Worm (Caenorhabditis elegans) whole organism, early embryonic: ENCODE data around the gene Y43F8C.9.
A peak's percentile ranks its signal among the peaks of the same experiment; 100 is the strongest.

Experiments used
- B0310.2 ChIP-seq: sonication (generic microtip); optimal IDR thresholded peaks from 2 replicates; lab custom pipeline; 2016; ENCODE audit warnings: mild to moderate bottlenecking, missing genetic modification characterization, missing compliant biosample characterization
- F13C5.2 ChIP-seq: sonication (generic microtip); optimal IDR thresholded peaks from 2 replicates; lab custom pipeline; 2017; ENCODE audit warnings: mild to moderate bottlenecking, missing genetic modification characterization, inconsistent platforms, missing compliant biosample characterization
- aly-1 ChIP-seq: sonication (generic microtip); optimal IDR thresholded peaks from 2 replicates; lab custom pipeline; 2016; ENCODE audit warnings: missing genetic modification characterization, missing compliant biosample characterization
- ama-1 ChIP-seq: fragments of 150-350 bp; optimal IDR thresholded peaks from 2 replicates; lab custom pipeline; 2014
- ceh-13 ChIP-seq: fragments of 200-800 bp; sonication (Bioruptor generic); optimal IDR thresholded peaks from 2 replicates; lab custom pipeline; 2018; ENCODE audit warnings: mild to moderate bottlenecking, missing genetic modification characterization, missing compliant biosample characterization
- ceh-36 ChIP-seq: sonication (generic microtip); optimal IDR thresholded peaks from 2 replicates; lab custom pipeline; 2016; ENCODE audit warnings: missing genetic modification characterization, inconsistent platforms, missing compliant biosample characterization
- ets-7 ChIP-seq: sonication (generic microtip); optimal IDR thresholded peaks from 2 replicates; lab custom pipeline; 2016; ENCODE audit warnings: missing genotype, missing genetic modification characterization, missing compliant biosample characterization
- flt-1 ChIP-seq: fragments of 200-800 bp; sonication (Bioruptor generic); IDR thresholded peaks from 2 replicates; pipeline ENCODE4 v1.3.6; 2022; ENCODE audit warnings: missing genetic modification characterization, missing compliant biosample characterization
- hmbx-1 ChIP-seq: sonication (generic microtip); optimal IDR thresholded peaks from 2 replicates; lab custom pipeline; 2016; ENCODE audit warnings: mild to moderate bottlenecking, missing genetic modification characterization, missing compliant biosample characterization
- hmg-4 ChIP-seq: fragments of 200-800 bp; sonication (Bioruptor generic); optimal IDR thresholded peaks from 2 replicates; lab custom pipeline; 2018; ENCODE audit warnings: mild to moderate bottlenecking, missing genetic modification characterization, missing compliant biosample characterization
- hnd-1 ChIP-seq: sonication (generic microtip); optimal IDR thresholded peaks from 2 replicates; lab custom pipeline; 2016; ENCODE audit warnings: missing genetic modification characterization, missing compliant biosample characterization
- pes-1 ChIP-seq: fragments of 200-800 bp; sonication (Bioruptor generic); IDR thresholded peaks from 2 replicates; pipeline ENCODE4 v1.3.6; 2022; ENCODE audit warnings: missing genetic modification reagents, missing genetic modification characterization, missing compliant biosample characterization
- scrt-1 ChIP-seq: fragments of 200-800 bp; sonication (Bioruptor generic); IDR thresholded peaks from 2 replicates; pipeline ENCODE4 v1.3.6; 2022; ENCODE audit warnings: missing genetic modification characterization, missing compliant biosample characterization
- sea-1 ChIP-seq: fragments of 200-800 bp; sonication (Bioruptor generic); conservative IDR thresholded peaks from 2 replicates; pipeline ENCODE4 v1.3.6; 2022; ENCODE audit warnings: missing genetic modification characterization, missing compliant biosample characterization
- tbx-11 ChIP-seq: fragments of 200-800 bp; sonication (Bioruptor generic); IDR thresholded peaks from 2 replicates; pipeline ENCODE4 v1.3.6; 2022; ENCODE audit warnings: missing genetic modification characterization, missing compliant biosample characterization
- tbx-37 ChIP-seq: fragments of 200-800 bp; sonication (Bioruptor generic); conservative IDR thresholded peaks from 2 replicates; pipeline ENCODE4 v1.3.6; 2022; ENCODE audit warnings: missing genetic modification reagents, missing genetic modification characterization, missing compliant biosample characterization
- tra-4 ChIP-seq: sonication (generic microtip); optimal IDR thresholded peaks from 2 replicates; lab custom pipeline; 2017; ENCODE audit warnings: missing genetic modification characterization, missing compliant biosample characterization

Y43F8C.9 gene

ce11 chrV:19625719-19626118 lies 20.2 kb upstream of the Y43F8C.9 start:
- TF ChIP-seq ceh-36 (no peak), ceh-13 (GFP tag; lab: Kevin White, UChicago) (no peak), scrt-1 (GFP tag; lab: Robert Waterston, UW) (no peak), B0310.2 (tag; lab: Kevin White, UChicago) (no peak), hmbx-1 (tag; lab: Kevin White, UChicago) (no peak), tra-4 (tag; lab: Kevin White, UChicago) (no peak), aly-1 (tag; lab: Kevin White, UChicago) (no peak), ama-1 (lab: Kevin White, UChicago) (no peak), hnd-1 (tag; lab: Kevin White, UChicago) (no peak), sea-1 (GFP tag; lab: Robert Waterston, UW) (no peak), flt-1 (GFP tag; lab: Robert Waterston, UW) (no peak)

ce11 chrV:19629544-19629943 lies 16.4 kb upstream of the Y43F8C.9 start:
- TF ChIP-seq tbx-37 (GFP tag; lab: Robert Waterston, UW) = no peak
- TF ChIP-seq hmbx-1 (tag; lab: Kevin White, UChicago) = no peak
- TF ChIP-seq pes-1 (GFP tag; lab: Robert Waterston, UW) = peak; percentile 53
- no peak for TF ChIP-seq scrt-1 (GFP tag; lab: Robert Waterston, UW)
- no peak for TF ChIP-seq ceh-13 (GFP tag; lab: Kevin White, UChicago)
- TF ChIP-seq tra-4 (tag; lab: Kevin White, UChicago) = no peak
- TF ChIP-seq ceh-36 = no peak
- no peak for TF ChIP-seq sea-1 (GFP tag; lab: Robert Waterston, UW)
- TF ChIP-seq F13C5.2 = no peak
- no peak for TF ChIP-seq B0310.2 (tag; lab: Kevin White, UChicago)
- TF ChIP-seq flt-1 (GFP tag; lab: Robert Waterston, UW) = no peak
- TF ChIP-seq hmg-4 = peak; percentile 37

- no peak for TF ChIP-seq ets-7 (tag; lab: Kevin White, UChicago)
- no peak for TF ChIP-seq tbx-11 (GFP tag; lab: Robert Waterston, UW)
- TF ChIP-seq flt-1 (GFP tag; lab: Robert Waterston, UW) = no peak
- no peak for TF ChIP-seq scrt-1 (GFP tag; lab: Robert Waterston, UW)
- TF ChIP-seq hmg-4 = no peak
- TF ChIP-seq F13C5.2 = no peak
- no peak for TF ChIP-seq hmbx-1 (tag; lab: Kevin White, UChicago)
- no peak for TF ChIP-seq pes-1 (GFP tag; lab: Robert Waterston, UW)
- TF ChIP-seq ama-1 (lab: Kevin White, UChicago) = no peak
- TF ChIP-seq hnd-1 (tag; lab: Kevin White, UChicago) = no peak
- no peak for TF ChIP-seq B0310.2 (tag; lab: Kevin White, UChicago)
These were observed 15.9 kb upstream of the Y43F8C.9 start for ce11 chrV:19629973-19630372.

ce11 chrV:19630569-19630968 lies 15.3 kb upstream of the Y43F8C.9 start:
- no peak for TF ChIP-seq pes-1 (GFP tag; lab: Robert Waterston, UW)
- TF ChIP-seq ceh-13 (GFP tag; lab: Kevin White, UChicago) = no peak
- no peak for TF ChIP-seq sea-1 (GFP tag; lab: Robert Waterston, UW)
- no peak for TF ChIP-seq aly-1 (tag; lab: Kevin White, UChicago)

- TF ChIP-seq sea-1 (GFP tag; lab: Robert Waterston, UW) = no peak
- no peak for TF ChIP-seq ceh-13 (GFP tag; lab: Kevin White, UChicago)
- TF ChIP-seq ama-1 (lab: Kevin White, UChicago) = no peak
- no peak for TF ChIP-seq hnd-1 (tag; lab: Kevin White, UChicago)
- TF ChIP-seq hmg-4 = no peak
- TF ChIP-seq B0310.2 (tag; lab: Kevin White, UChicago) = no peak
- TF ChIP-seq pes-1 (GFP tag; lab: Robert Waterston, UW) = no peak
- TF ChIP-seq tbx-11 (GFP tag; lab: Robert Waterston, UW) = no peak
- TF ChIP-seq aly-1 (tag; lab: Kevin White, UChicago) = no peak
- TF ChIP-seq tra-4 (tag; lab: Kevin White, UChicago) = no peak
- no peak for TF ChIP-seq ets-7 (tag; lab: Kevin White, UChicago)
- TF ChIP-seq ceh-36 = no peak
- no peak for TF ChIP-seq F13C5.2
- no peak for TF ChIP-seq tbx-37 (GFP tag; lab: Robert Waterston, UW)
- TF ChIP-seq hmbx-1 (tag; lab: Kevin White, UChicago) = no peak
These were observed 13.4 kb upstream of the Y43F8C.9 start, which contains the start of gene Y43F8C.5 for ce11 chrV:19632546-19632945. TSS of gene Y43F8C.5 (minus strand) at chrV:19632646.

- no peak for TF ChIP-seq tbx-37 (GFP tag; lab: Robert Waterston, UW)
- TF ChIP-seq aly-1 (tag; lab: Kevin White, UChicago) = no peak
- TF ChIP-seq tra-4 (tag; lab: Kevin White, UChicago) = no peak
- TF ChIP-seq F13C5.2 = no peak
- no peak for TF ChIP-seq hmg-4
- no peak for TF ChIP-seq flt-1 (GFP tag; lab: Robert Waterston, UW)
- TF ChIP-seq hmbx-1 (tag; lab: Kevin White, UChicago) = no peak
- no peak for TF ChIP-seq ceh-36
- TF ChIP-seq pes-1 (GFP tag; lab: Robert Waterston, UW) = no peak
- TF ChIP-seq tbx-11 (GFP tag; lab: Robert Waterston, UW) = no peak
- no peak for TF ChIP-seq hnd-1 (tag; lab: Kevin White, UChicago)
- no peak for TF ChIP-seq scrt-1 (GFP tag; lab: Robert Waterston, UW)
- TF ChIP-seq B0310.2 (tag; lab: Kevin White, UChicago) = no peak
- no peak for TF ChIP-seq sea-1 (GFP tag; lab: Robert Waterston, UW)
- no peak for TF ChIP-seq ets-7 (tag; lab: Kevin White, UChicago)
- TF ChIP-seq ceh-13 (GFP tag; lab: Kevin White, UChicago) = no peak
These were observed 13.0 kb upstream of the Y43F8C.9 start for ce11 chrV:19632948-19633347.

ce11 chrV:19634197-19634596 lies 11.7 kb upstream of the Y43F8C.9 start:
- TF ChIP-seq tbx-11 (GFP tag; lab: Robert Waterston, UW) (no peak), ama-1 (lab: Kevin White, UChicago) (no peak), tbx-37 (GFP tag; lab: Robert Waterston, UW) (0 out of 2 replicates have a peak, but pooled peaks have one; percentile 8), F13C5.2 (no peak)
